Worm (Caenorhabditis elegans) whole organism, L3 larva: Measurements from ENCODE around the gene T13C2.2.

Source experiments
- ama-1 ChIP-seq: fragments of 150-350 bp; optimal IDR thresholded peaks from 2 replicates; lab custom pipeline; 2018
- elt-1 ChIP-seq: fragments of 150-350 bp; optimal IDR thresholded peaks from 2 replicates; lab custom pipeline; 2014; ENCODE audit warnings: missing biosample characterization, missing genetic modification characterization

ce11 chrII:6779104-6779503 lies 12.9 kb upstream of the T13C2.2 start, which contains the start of gene T13C2.7:
- TF ChIP-seq elt-1 (tag; lab: Kevin White, UChicago) = no peak
- TF ChIP-seq ama-1 (lab: Kevin White, UChicago) = no peak
